Fruit fly (Drosophila melanogaster): ENCODE data around the gene bard.

The bard gene

DNA sequence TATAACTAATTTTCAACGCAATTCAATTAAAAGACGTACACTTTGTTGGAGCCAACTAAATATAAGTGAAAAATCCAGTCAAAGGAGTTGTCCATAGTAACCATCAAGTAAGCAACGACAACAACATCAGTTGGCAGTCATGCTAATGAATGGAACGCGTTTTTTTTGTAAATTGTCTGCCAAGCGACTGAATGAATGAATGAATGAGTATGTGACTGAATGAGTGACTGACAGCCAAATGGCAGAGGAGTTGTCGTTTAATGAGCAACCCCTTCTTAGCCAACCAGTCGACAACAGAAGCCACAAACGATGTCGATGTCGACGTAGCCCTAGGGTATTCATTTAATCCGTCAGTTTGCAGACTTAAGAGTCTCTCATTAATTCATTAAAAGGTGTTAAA lies 7.4 kb downstream of the bard start:
- no peak for TF ChIP-seq dl (GFP tag; optimal IDR thresholded peaks at IDR 0.05; ENCODE audit: insufficient read depth in 1 of 2, partially characterized antibody in 2 of 2)
- TF ChIP-seq lola (GFP tag; optimal IDR thresholded peaks at IDR 0.05), result no peak
- TF ChIP-seq fru (GFP tag; optimal IDR thresholded peaks at IDR 0.05), result no peak
- no peak for TF ChIP-seq Sp1 (GFP tag; optimal IDR thresholded peaks at IDR 0.05)
- no peak for TF ChIP-seq Jra (GFP tag; optimal IDR thresholded peaks at IDR 0.05)
- no peak for TF ChIP-seq h (GFP tag; optimal IDR thresholded peaks at IDR 0.05)
- TF ChIP-seq jim (GFP tag; optimal IDR thresholded peaks at IDR 0.05), result no peak
- no peak for TF ChIP-seq N (GFP tag; optimal IDR thresholded peaks at IDR 0.05)
- TF ChIP-seq dsf (GFP tag; optimal IDR thresholded peaks at IDR 0.05; ENCODE audit: borderline replicate concordance), result no peak
- no peak for TF ChIP-seq ey (GFP tag; optimal IDR thresholded peaks at IDR 0.05)
- TF ChIP-seq rgr (GFP tag; optimal IDR thresholded peaks at IDR 0.05), result no peak

- no peak for TF ChIP-seq dmrt93B (GFP tag; optimal IDR thresholded peaks at IDR 0.05)
- no peak for TF ChIP-seq Myc (optimal IDR thresholded peaks at IDR 0.05)
- TF ChIP-seq sage (GFP tag; optimal IDR thresholded peaks at IDR 0.05), result no peak
- no peak for TF ChIP-seq Dfd (GFP tag; optimal IDR thresholded peaks at IDR 0.05)
Measured at dm6 chr3R:18089448-18089847, 8.6 kb downstream of the bard start.

DNA sequence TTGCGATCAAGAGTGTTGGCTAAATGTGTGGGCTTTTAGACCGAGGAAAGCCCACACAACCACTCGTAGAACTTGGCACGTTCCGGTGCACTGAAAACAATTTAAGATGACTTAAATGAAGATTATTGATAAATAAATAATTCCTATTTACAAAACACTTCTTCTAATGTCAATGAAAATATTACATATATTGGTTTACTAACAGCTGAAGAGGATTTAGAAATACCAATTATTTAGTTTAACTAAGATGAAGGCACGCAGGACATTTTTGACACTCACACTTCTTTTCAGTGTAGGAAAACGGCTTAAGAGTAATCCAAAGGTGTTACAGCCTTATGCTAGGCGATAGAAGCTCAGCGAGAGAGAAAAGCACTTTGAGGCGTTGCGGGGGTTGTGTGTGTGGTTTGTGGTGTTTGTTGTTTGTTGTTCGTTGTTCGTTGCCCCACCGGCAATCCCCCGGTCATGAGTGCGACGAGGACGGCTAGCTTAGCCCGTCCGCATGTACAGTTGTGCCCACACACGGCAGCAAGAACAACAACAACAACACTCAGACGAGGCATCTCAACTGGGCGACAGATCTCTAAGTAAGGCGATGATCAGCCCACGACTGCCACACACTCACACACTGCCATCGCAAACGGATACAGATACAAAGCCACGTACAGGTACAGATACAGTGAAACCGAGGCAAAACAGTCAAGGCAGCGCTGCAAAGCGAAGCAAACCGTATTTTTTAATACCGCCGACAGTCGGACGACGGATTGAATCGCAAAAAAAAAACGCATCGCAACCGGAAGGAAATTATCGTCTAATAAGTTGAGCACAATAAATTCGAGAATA lies 9.4 kb downstream of the bard start, which contains the start of gene sr:
TSS of gene sr (plus strand) at position 790 of the 840 bp plus-strand sequence.
- no peak for TF ChIP-seq Myc (optimal IDR thresholded peaks at IDR 0.05)
- no peak for TF ChIP-seq Rel (GFP tag; optimal IDR thresholded peaks at IDR 0.05)
- TF ChIP-seq Rel (tag; optimal IDR thresholded peaks at IDR 0.05), result no peak
- no peak for TF ChIP-seq ey (GFP tag; optimal IDR thresholded peaks at IDR 0.05)
- TF ChIP-seq HLH106 (tag; optimal IDR thresholded peaks at IDR 0.05), result no peak
- TF ChIP-seq rgr (GFP tag; optimal IDR thresholded peaks at IDR 0.05), result no peak
- TF ChIP-seq N (GFP tag; optimal IDR thresholded peaks at IDR 0.05), result no peak
- no peak for TF ChIP-seq psq (GFP tag; optimal IDR thresholded peaks at IDR 0.05)

DNA sequence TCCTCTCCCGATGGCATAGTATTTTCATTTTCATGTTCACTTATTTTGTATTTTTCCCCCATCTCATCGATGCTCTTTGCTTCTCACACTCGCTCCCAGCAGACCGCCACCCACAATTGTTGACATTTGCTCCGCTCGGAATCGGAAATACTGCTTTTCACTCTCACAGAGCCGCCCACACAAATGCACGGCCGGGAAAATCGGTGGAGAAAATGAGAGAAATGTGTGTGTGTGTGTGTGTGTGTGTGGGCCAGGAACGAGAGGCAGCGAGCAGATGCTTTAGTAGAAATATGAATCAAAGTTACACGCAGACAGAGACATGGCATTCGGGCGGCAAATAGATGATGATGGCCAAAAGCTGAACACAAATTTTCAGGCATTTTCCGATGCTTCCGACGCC lies 13.8 kb downstream of the bard start:
- TF ChIP-seq Hr78 (GFP tag; optimal IDR thresholded peaks at IDR 0.05) (no peak), woc (GFP tag; optimal IDR thresholded peaks at IDR 0.05) (no peak), Dfd (GFP tag; optimal IDR thresholded peaks at IDR 0.05) (no peak), CG9705 (GFP tag; optimal IDR thresholded peaks at IDR 0.05) (no peak), Vsx2 (GFP tag; optimal IDR thresholded peaks at IDR 0.05; ENCODE audit: partially characterized antibody) (no peak), fru (GFP tag; optimal IDR thresholded peaks at IDR 0.05) (no peak), brk (GFP tag; optimal IDR thresholded peaks at IDR 0.05) (no peak), dmrt93B (GFP tag; optimal IDR thresholded peaks at IDR 0.05) (no peak), Hnf4 (GFP tag; optimal IDR thresholded peaks at IDR 0.05) (no peak), dsf (GFP tag; optimal IDR thresholded peaks at IDR 0.05; ENCODE audit: borderline replicate concordance) (no peak), sage (GFP tag; optimal IDR thresholded peaks at IDR 0.05) (no peak), Jra (GFP tag; optimal IDR thresholded peaks at IDR 0.05) (no peak), Hr83 (GFP tag; optimal IDR thresholded peaks at IDR 0.05; ENCODE audit: poor library complexity, severe bottlenecking) (no peak), OdsH (GFP tag; optimal IDR thresholded peaks at IDR 0.05) (no peak), Dif (GFP tag; optimal IDR thresholded peaks at IDR 0.05; ENCODE audit: partially characterized antibody) (no peak), CrebA (GFP tag; optimal IDR thresholded peaks at IDR 0.05; ENCODE audit: borderline replicate concordance) (no peak), foxo (GFP tag; optimal IDR thresholded peaks at IDR 0.05) (no peak), ey (GFP tag; optimal IDR thresholded peaks at IDR 0.05) (no peak)

- no peak for TF ChIP-seq ey (GFP tag; optimal IDR thresholded peaks at IDR 0.05)
- no peak for TF ChIP-seq OdsH (GFP tag; optimal IDR thresholded peaks at IDR 0.05)
- TF ChIP-seq rgr (GFP tag; optimal IDR thresholded peaks at IDR 0.05), result no peak
- TF ChIP-seq Abd-B (GFP tag; optimal IDR thresholded peaks at IDR 0.05), result no peak
- TF ChIP-seq Rel (GFP tag; optimal IDR thresholded peaks at IDR 0.05), result no peak
- no peak for TF ChIP-seq Rel (tag; optimal IDR thresholded peaks at IDR 0.05)
- no peak for TF ChIP-seq Dif (GFP tag; optimal IDR thresholded peaks at IDR 0.05; ENCODE audit: partially characterized antibody)
- no peak for TF ChIP-seq Dfd (GFP tag; optimal IDR thresholded peaks at IDR 0.05)
- no peak for TF ChIP-seq Hnf4 (GFP tag; optimal IDR thresholded peaks at IDR 0.05)
- TF ChIP-seq dsf (GFP tag; optimal IDR thresholded peaks at IDR 0.05; ENCODE audit: borderline replicate concordance), result no peak
- no peak for TF ChIP-seq Vsx2 (GFP tag; optimal IDR thresholded peaks at IDR 0.05; ENCODE audit: partially characterized antibody)
- no peak for TF ChIP-seq CG9705 (GFP tag; optimal IDR thresholded peaks at IDR 0.05)
- TF ChIP-seq dl (GFP tag; optimal IDR thresholded peaks at IDR 0.05; ENCODE audit: insufficient read depth in 1 of 2, partially characterized antibody in 2 of 2), result no peak
- no peak for TF ChIP-seq fru (GFP tag; optimal IDR thresholded peaks at IDR 0.05)
- TF ChIP-seq usp (GFP tag; optimal IDR thresholded peaks at IDR 0.05), result no peak
- no peak for TF ChIP-seq Myc (optimal IDR thresholded peaks at IDR 0.05)
- TF ChIP-seq GATAd (GFP tag; optimal IDR thresholded peaks at IDR 0.05), result no peak
- no peak for TF ChIP-seq brk (GFP tag; optimal IDR thresholded peaks at IDR 0.05)
Measured at dm6 chr3R:18097531-18097930, 16.7 kb downstream of the bard start.

All from whole organism, wandering third instar larva.